Worm (Caenorhabditis elegans): ENCODE results near the gene nhr-121.

ce11 chrIII:2426122-2426521, 28.5 kb downstream of the nhr-121 start, which contains the start of gene W04B5.8:
- no peak for TF ChIP-seq akir-1 (GFP tag; optimal IDR thresholded peaks at IDR 0.05)
- TF ChIP-seq him-1 (tag; optimal IDR thresholded peaks at IDR 0.05): no peak
- TF ChIP-seq ceh-100 (GFP tag; IDR thresholded peaks at IDR 0.05): no peak
- TF ChIP-seq C17E4.6 (GFP tag; IDR thresholded peaks at IDR 0.05): no peak
- TF ChIP-seq egl-18 (GFP tag; IDR thresholded peaks at IDR 0.05): no peak
- TF ChIP-seq cebp-1 (GFP tag; IDR thresholded peaks at IDR 0.05): no peak
- TF ChIP-seq cebp-1 (tag; optimal IDR thresholded peaks at IDR 0.05): no peak
- no peak for TF ChIP-seq F55B11.4 (tag; optimal IDR thresholded peaks at IDR 0.05; ENCODE audit: borderline replicate concordance, insufficient read depth)
- TF ChIP-seq aptf-3 (GFP tag; IDR thresholded peaks at IDR 0.05): no peak
- TF ChIP-seq Y53F4B.3 (GFP tag; IDR thresholded peaks at IDR 0.05): no peak
- no peak for TF ChIP-seq snpc-4 (GFP tag; optimal IDR thresholded peaks at IDR 0.05)
- no peak for TF ChIP-seq snpc-4 (tag; optimal IDR thresholded peaks at IDR 0.05)
- no peak for TF ChIP-seq mcd-1 (GFP tag; IDR thresholded peaks at IDR 0.05)
- no peak for TF ChIP-seq lin-35 (GFP tag; optimal IDR thresholded peaks at IDR 0.05)

All from whole organism, young adult.